Worm (Caenorhabditis elegans) whole organism, L4 larva: ENCODE measurements around the gene F58F12.2.

Source experiments
- F49E8.2 ChIP-seq: sonication (generic microtip); optimal IDR thresholded peaks from 2 replicates; lab custom pipeline; 2016; ENCODE audit warnings: missing compliant biosample characterization, mild to moderate bottlenecking, missing genetic modification characterization, borderline replicate concordance
- ZK337.2 ChIP-seq: fragments of 200-800 bp; sonication (Bioruptor generic); IDR thresholded peaks from 2 replicates; pipeline ENCODE4 v1.3.6; 2022; ENCODE audit warnings: missing genetic modification reagents, missing genetic modification characterization, missing compliant biosample characterization
- aly-2 ChIP-seq: sonication (generic microtip); optimal IDR thresholded peaks from 2 replicates; lab custom pipeline; 2018; ENCODE audit warnings: missing biosample characterization, missing genetic modification characterization
- ama-1 ChIP-seq: fragments of 150-350 bp; optimal IDR thresholded peaks from 2 replicates; lab custom pipeline; 2014; ENCODE audit warnings: inconsistent platforms, mixed read lengths
- arid-1 ChIP-seq: fragments of 200-800 bp; sonication (Bioruptor generic); conservative IDR thresholded peaks from 2 replicates; pipeline ENCODE4 v1.3.6; 2022; ENCODE audit warnings: missing genetic modification reagents, missing genetic modification characterization, missing compliant biosample characterization
- ceh-20 ChIP-seq: fragments of 200-800 bp; sonication (Bioruptor generic); IDR thresholded peaks from 2 replicates; pipeline ENCODE4 v1.3.6; 2022; ENCODE audit warnings: missing genetic modification reagents, missing genetic modification characterization, missing compliant biosample characterization
- ces-1 ChIP-seq: fragments of 150-350 bp; sonication (generic microtip); optimal IDR thresholded peaks from 4 replicates; lab custom pipeline; 2014; ENCODE audit warnings: missing biosample characterization, missing genetic modification reagents, missing genetic modification characterization
- nhr-25 ChIP-seq: sonication (generic microtip); optimal IDR thresholded peaks from 2 replicates; lab custom pipeline; 2017; ENCODE audit warnings: missing genetic modification characterization, mild to moderate bottlenecking, missing compliant biosample characterization, antibody characterized with exemption, moderate library complexity, borderline replicate concordance; ENCODE audit not compliant: insufficient read depth
- nhr-77 ChIP-seq: fragments of 150-350 bp; optimal IDR thresholded peaks from 2 replicates; lab custom pipeline; 2014; ENCODE audit warnings: missing biosample characterization, missing genetic modification characterization
- unc-39 ChIP-seq: sonication (generic microtip); optimal IDR thresholded peaks from 2 replicates; lab custom pipeline; 2017; ENCODE audit warnings: missing biosample characterization, missing genetic modification characterization
- zfp-3 ChIP-seq: fragments of 200-800 bp; sonication (Bioruptor generic); conservative IDR thresholded peaks from 2 replicates; pipeline ENCODE4 v1.3.6; 2022; ENCODE audit warnings: missing genetic modification reagents, missing genetic modification characterization, missing compliant biosample characterization

- TF ChIP-seq nhr-25 (tag; lab: Kevin White, UChicago): no peak
- TF ChIP-seq unc-39 (tag; lab: Kevin White, UChicago): no peak
- no peak for TF ChIP-seq aly-2 (tag; lab: Kevin White, UChicago)
- TF ChIP-seq ZK337.2 (GFP tag; lab: Robert Waterston, UW): no peak
- TF ChIP-seq ama-1 (lab: Kevin White, UChicago): no peak
- TF ChIP-seq nhr-77: no peak
- TF ChIP-seq zfp-3: no peak
- TF ChIP-seq ceh-20 (GFP tag; lab: Robert Waterston, UW): no peak
- TF ChIP-seq ces-1 (GFP tag; lab: Kevin White, UChicago): no peak
- no peak for TF ChIP-seq arid-1 (GFP tag; lab: Robert Waterston, UW)
- TF ChIP-seq F49E8.2: no peak
Measured at ce11 chrII:6403233-6403632, 15.4 kb upstream of the F58F12.2 start, which contains the start of gene T25D10.1.
